Fruit fly (Drosophila melanogaster) whole organism, wandering third instar larva: ENCODE results near the gene Mics1.

Source experiments
- Abd-B ChIP-seq: fragments of >200 bp; optimal IDR thresholded peaks from 2 replicates; lab custom pipeline; 2017; ENCODE audit warnings: missing biosample characterization, missing genetic modification characterization
- CG32264 ChIP-seq: fragments of 200-800 bp; sonication (Bioruptor generic); optimal IDR thresholded peaks from 2 replicates; lab custom pipeline; 2016; ENCODE audit warnings: missing biosample characterization, missing genetic modification characterization
- CG9705 ChIP-seq: fragments of 200-800 bp; sonication (Bioruptor generic); optimal IDR thresholded peaks from 2 replicates; lab custom pipeline; 2018; ENCODE audit warnings: missing biosample characterization, mild to moderate bottlenecking, missing genetic modification characterization
- CrebA ChIP-seq: fragments of 200-800 bp; sonication (Bioruptor generic); optimal IDR thresholded peaks from 2 replicates; lab custom pipeline; 2016; ENCODE audit warnings: missing biosample characterization, mild to moderate bottlenecking, missing genetic modification characterization, borderline replicate concordance
- Dfd ChIP-seq: fragments of >200 bp; optimal IDR thresholded peaks from 2 replicates; lab custom pipeline; 2017; ENCODE audit warnings: missing biosample characterization, missing genetic modification characterization
- Dif ChIP-seq: fragments of 200-275, 200-300 bp; sonication (Bioruptor generic); optimal IDR thresholded peaks from 2 replicates; lab custom pipeline; 2018; ENCODE audit warnings: missing biosample characterization, missing genetic modification characterization; ENCODE audit not compliant: partially characterized antibody
- GATAd ChIP-seq: sonication (Bioruptor generic); optimal IDR thresholded peaks from 2 replicates; lab custom pipeline; 2016; ENCODE audit warnings: missing biosample characterization, missing genetic modification characterization
- HLH106 ChIP-seq: fragments of 200-800 bp; optimal IDR thresholded peaks from 3 replicates; lab custom pipeline; 2019; ENCODE audit warnings: missing biosample characterization, mild to moderate bottlenecking, missing genetic modification characterization, moderate library complexity
- Hnf4 ChIP-seq: fragments of 200-800 bp; sonication (Bioruptor generic); optimal IDR thresholded peaks from 2 replicates; lab custom pipeline; 2016; ENCODE audit warnings: missing biosample characterization, mild to moderate bottlenecking, missing genetic modification characterization
- Hr78 ChIP-seq: fragments of >200 bp; optimal IDR thresholded peaks from 2 replicates; lab custom pipeline; 2017; ENCODE audit warnings: missing biosample characterization, missing genetic modification characterization
- Hr83 ChIP-seq: fragments of 200-300 bp; sonication (Bioruptor generic); optimal IDR thresholded peaks from 2 replicates; lab custom pipeline; 2016; ENCODE audit warnings: missing biosample characterization, mild to moderate bottlenecking, missing genetic modification characterization, moderate library complexity; ENCODE audit not compliant: poor library complexity, severe bottlenecking
- Jra ChIP-seq: sonication (Bioruptor generic); optimal IDR thresholded peaks from 2 replicates; lab custom pipeline; 2016; ENCODE audit warnings: missing biosample characterization, missing genetic modification characterization
- Mio ChIP-seq: sonication (Bioruptor generic); optimal IDR thresholded peaks from 2 replicates; lab custom pipeline; 2016; ENCODE audit warnings: missing biosample characterization, missing genetic modification characterization
- Myc ChIP-seq: fragments of >200 bp; optimal IDR thresholded peaks from 2 replicates; lab custom pipeline; 2017
- OdsH ChIP-seq: fragments of 200-800 bp; sonication (Bioruptor generic); optimal IDR thresholded peaks from 2 replicates; lab custom pipeline; 2016; ENCODE audit warnings: missing biosample characterization, mild to moderate bottlenecking, missing genetic modification characterization
- Sp1 ChIP-seq: fragments of 200-800 bp; sonication (Bioruptor generic); optimal IDR thresholded peaks from 3 replicates; lab custom pipeline; 2019; ENCODE audit warnings: missing biosample characterization, mild to moderate bottlenecking, missing genetic modification characterization, moderate library complexity
- Vsx2 ChIP-seq: fragments of 200-300, 225-300 bp; sonication (Bioruptor generic); optimal IDR thresholded peaks from 2 replicates; lab custom pipeline; 2018; ENCODE audit warnings: missing biosample characterization, missing genetic modification characterization; ENCODE audit not compliant: partially characterized antibody
- br ChIP-seq: fragments of 200-800 bp; sonication (Bioruptor generic); optimal IDR thresholded peaks from 2 replicates; lab custom pipeline; 2016; ENCODE audit warnings: missing biosample characterization, missing genetic modification characterization
- brk ChIP-seq: fragments of 200-800 bp; sonication (Bioruptor generic); optimal IDR thresholded peaks from 2 replicates; lab custom pipeline; 2016; ENCODE audit warnings: missing biosample characterization, mild to moderate bottlenecking, missing genetic modification characterization
- dl ChIP-seq, 2 experiments: fragments of 175-275, 200-275 bp in 1 of 2; fragments of 200-275 bp in 1 of 2; sonication (Bioruptor generic); optimal IDR thresholded peaks; lab custom pipeline; 2018; ENCODE audit warnings: mild to moderate bottlenecking in 2 of 2, missing biosample characterization in 2 of 2, missing genetic modification characterization in 2 of 2, moderate library complexity in 2 of 2; ENCODE audit not compliant: partially characterized antibody in 2 of 2, insufficient read depth in 1 of 2
- dmrt93B ChIP-seq: fragments of 200-800 bp; sonication (Bioruptor generic); optimal IDR thresholded peaks from 2 replicates; lab custom pipeline; 2018; ENCODE audit warnings: missing biosample characterization, mild to moderate bottlenecking, missing genetic modification characterization
- dsf ChIP-seq: sonication (Bioruptor generic); optimal IDR thresholded peaks from 2 replicates; lab custom pipeline; 2016; ENCODE audit warnings: missing biosample characterization, missing genetic modification characterization, borderline replicate concordance
- ey ChIP-seq: fragments of 200-800 bp; sonication (Bioruptor generic); optimal IDR thresholded peaks from 2 replicates; lab custom pipeline; 2016; ENCODE audit warnings: missing biosample characterization, missing genetic modification characterization
- foxo ChIP-seq, 2 experiments: fragments of 200-800 bp; sonication (Bioruptor generic); optimal IDR thresholded peaks; 2 replicates in 1 of 2; 3 replicates in 1 of 2; lab custom pipeline; 2016 to 2017; ENCODE audit warnings: missing biosample characterization in 2 of 2, missing genetic modification characterization in 2 of 2
- fru ChIP-seq: fragments of 200-800 bp; sonication (Bioruptor generic); optimal IDR thresholded peaks from 3 replicates; lab custom pipeline; 2016; ENCODE audit warnings: missing biosample characterization, mild to moderate bottlenecking, missing genetic modification characterization
- h ChIP-seq: fragments of 200-800 bp; sonication (Bioruptor generic); optimal IDR thresholded peaks from 3 replicates; lab custom pipeline; 2016; ENCODE audit warnings: missing biosample characterization, mild to moderate bottlenecking, missing genetic modification characterization
- pan ChIP-seq: fragments of >200 bp; optimal IDR thresholded peaks from 2 replicates; lab custom pipeline; 2017
- psq ChIP-seq: fragments of 200-800 bp; sonication (Bioruptor generic); optimal IDR thresholded peaks from 3 replicates; lab custom pipeline; 2017; ENCODE audit warnings: missing biosample characterization, mild to moderate bottlenecking, missing genetic modification characterization, moderate library complexity
- rgr ChIP-seq: fragments of 200-800 bp; sonication (Bioruptor generic); optimal IDR thresholded peaks from 3 replicates; lab custom pipeline; 2016; ENCODE audit warnings: missing biosample characterization, mild to moderate bottlenecking, missing genetic modification characterization
- sage ChIP-seq: fragments of 200-800 bp; sonication (Bioruptor generic); optimal IDR thresholded peaks from 2 replicates; lab custom pipeline; 2016; ENCODE audit warnings: missing biosample characterization, mild to moderate bottlenecking, missing genetic modification characterization
- sv ChIP-seq: fragments of 200-800 bp; sonication (Bioruptor generic); optimal IDR thresholded peaks from 3 replicates; lab custom pipeline; 2016; ENCODE audit warnings: missing biosample characterization, missing genetic modification characterization
- tai ChIP-seq: sonication (Bioruptor generic); optimal IDR thresholded peaks from 2 replicates; lab custom pipeline; 2016; ENCODE audit warnings: missing biosample characterization, missing genetic modification characterization
- usp ChIP-seq: fragments of >200 bp; optimal IDR thresholded peaks from 2 replicates; lab custom pipeline; 2017; ENCODE audit warnings: missing biosample characterization, missing genetic modification characterization
- woc ChIP-seq: sonication (Bioruptor generic); optimal IDR thresholded peaks from 2 replicates; lab custom pipeline; 2016; ENCODE audit warnings: missing biosample characterization, mild to moderate bottlenecking, missing genetic modification characterization

Mics1 gene

DNA sequence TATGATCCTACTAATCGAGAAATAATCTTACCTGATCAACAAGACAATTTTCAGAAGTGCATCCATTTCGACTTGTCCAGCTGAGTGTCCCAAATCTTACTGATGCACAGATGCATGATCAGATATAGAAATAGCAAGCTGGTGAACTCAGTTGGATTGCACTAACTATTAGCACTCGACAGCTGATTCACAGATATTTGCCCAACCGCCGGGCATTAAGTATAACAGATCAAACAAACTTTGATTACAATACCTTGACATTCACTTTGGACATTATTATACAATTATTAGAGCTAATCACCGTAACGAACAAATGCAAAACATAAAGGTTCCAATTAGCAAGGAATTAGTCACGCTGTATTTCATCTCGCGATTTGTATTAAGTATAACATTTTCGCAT is 9.0 kb downstream of the Mics1 start, which contains the start of gene CG42656:
Gene CG42656, minus strand, starts transcription at position 101 of the 400 bp plus-strand sequence.
- TF ChIP-seq pan (lab: Kevin White, UChicago) = no peak
- no peak for TF ChIP-seq OdsH (GFP tag; lab: Kevin White, UChicago)
- no peak for TF ChIP-seq rgr
- no peak for TF ChIP-seq h (GFP tag; lab: Kevin White, UChicago)
- TF ChIP-seq ey = no peak
- no peak for TF ChIP-seq sage (GFP tag; lab: Kevin White, UChicago)
- no peak for TF ChIP-seq dmrt93B (GFP tag; lab: Kevin White, UChicago)
- TF ChIP-seq CrebA (GFP tag; lab: Kevin White, UChicago) = no peak
- TF ChIP-seq dsf (GFP tag; lab: Kevin White, UChicago) = no peak
- TF ChIP-seq Dfd (GFP tag; lab: Kevin White, UChicago) = no peak
- TF ChIP-seq Myc (lab: Kevin White, UChicago) = no peak
- no peak for TF ChIP-seq Sp1 (GFP tag; lab: Kevin White, UChicago)
- TF ChIP-seq Vsx2 (GFP tag; lab: Kevin White, UChicago) = no peak

DNA sequence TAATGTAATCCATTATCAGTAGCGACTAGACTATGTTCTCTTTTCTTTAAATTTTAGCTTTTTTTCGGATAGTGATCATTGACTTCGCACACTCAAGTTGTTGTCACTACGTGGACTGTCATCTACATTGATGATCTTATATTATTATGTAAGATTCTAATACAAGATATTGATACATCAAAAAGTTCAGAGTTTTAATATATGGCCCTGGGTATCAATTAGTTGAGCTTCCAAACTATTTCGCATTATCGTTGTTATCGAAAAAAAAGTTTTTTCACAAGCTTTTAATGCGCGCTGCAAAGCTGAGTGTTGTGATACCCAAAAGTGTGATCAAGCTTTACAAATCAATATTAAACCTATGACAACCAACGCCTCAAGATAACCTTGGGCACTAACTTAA is 10.1 kb downstream of the Mics1 start:
- TF ChIP-seq Hr78 (no peak), CG32264 (no peak), Dif (peak; percentile 38), Jra (GFP tag; lab: Kevin White, UChicago) (no peak), foxo (GFP tag; optimal IDR thresholded peaks at IDR 0.05; lab: Kevin White, UChicago) (peak in 1 of 2 experiments; percentile 10), Vsx2 (GFP tag; lab: Kevin White, UChicago) (peak; percentile 4), h (GFP tag; lab: Kevin White, UChicago) (no peak)

DNA sequence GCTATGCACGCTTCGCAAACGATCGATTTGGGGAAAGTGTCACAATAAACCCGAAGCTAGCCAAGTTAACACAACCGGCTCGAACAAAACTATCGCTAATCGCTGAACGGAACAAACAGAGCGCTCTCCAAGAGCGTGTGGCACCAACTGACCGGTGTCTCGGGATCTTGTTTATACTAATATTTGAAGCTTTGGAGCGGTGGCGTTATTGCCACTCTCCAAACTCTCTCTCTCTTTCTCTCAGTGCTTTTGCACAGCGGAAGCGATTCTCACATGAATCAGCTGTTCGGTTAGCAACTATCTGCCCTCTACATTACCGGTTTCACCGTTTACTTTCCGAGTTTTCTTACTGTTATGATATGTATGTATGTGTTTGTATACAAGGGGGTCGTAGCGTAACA is 10.7 kb downstream of the Mics1 start:
- peak; percentile 50 to 76 for TF ChIP-seq dl (GFP tag; optimal IDR thresholded peaks at IDR 0.05; lab: Kevin White, UChicago; ENCODE audit: insufficient read depth in 1 of 2, partially characterized antibody in 2 of 2)
- peak; percentile 88 for TF ChIP-seq Dif
- TF ChIP-seq sage (GFP tag; lab: Kevin White, UChicago) = no peak
- TF ChIP-seq CrebA (GFP tag; lab: Kevin White, UChicago) = peak; percentile 19
- peak; percentile 35 for TF ChIP-seq Vsx2 (GFP tag; lab: Kevin White, UChicago)

DNA sequence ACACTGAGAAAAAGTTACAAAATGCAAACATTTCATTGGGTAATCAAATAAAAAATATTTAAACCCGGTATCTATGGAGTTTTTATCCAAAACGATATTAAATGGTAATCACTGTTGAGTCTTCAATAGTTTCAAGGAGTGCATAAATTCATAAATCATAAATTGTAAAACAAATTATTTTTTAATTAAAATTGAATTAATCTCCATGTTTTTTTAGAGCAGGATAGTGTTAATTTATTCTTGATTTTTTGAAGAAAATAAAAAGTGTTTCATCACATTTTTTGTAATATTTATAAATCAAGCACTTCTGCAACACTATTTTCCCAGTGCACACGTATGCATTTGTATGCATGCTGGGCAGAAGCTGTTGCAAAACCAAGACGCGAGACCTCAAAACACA is 11.3 kb downstream of the Mics1 start:
- no peak for TF ChIP-seq dl (GFP tag; optimal IDR thresholded peaks at IDR 0.05; lab: Kevin White, UChicago; ENCODE audit: insufficient read depth in 1 of 2, partially characterized antibody in 2 of 2)
- peak; percentile 39 for TF ChIP-seq woc (GFP tag; lab: Kevin White, UChicago)
- TF ChIP-seq foxo (GFP tag; optimal IDR thresholded peaks at IDR 0.05; lab: Kevin White, UChicago) = peak in 1 of 2 experiments; percentile 72
- no peak for TF ChIP-seq Dif
- TF ChIP-seq Hnf4 = peak; percentile 3
- peak; percentile 27 for TF ChIP-seq dmrt93B (GFP tag; lab: Kevin White, UChicago)
- TF ChIP-seq Jra (GFP tag; lab: Kevin White, UChicago) = no peak
- TF ChIP-seq Myc (lab: Kevin White, UChicago) = no peak
- TF ChIP-seq Dfd (GFP tag; lab: Kevin White, UChicago) = no peak
- TF ChIP-seq brk (GFP tag; lab: Kevin White, UChicago) = no peak
- TF ChIP-seq rgr = peak; percentile 52
- peak; percentile 53 for TF ChIP-seq ey
- TF ChIP-seq fru (GFP tag; lab: Kevin White, UChicago) = peak; percentile 32
- TF ChIP-seq br = no peak
- peak; percentile 59 for TF ChIP-seq psq (GFP tag; lab: Kevin White, UChicago)
- TF ChIP-seq OdsH (GFP tag; lab: Kevin White, UChicago) = peak; percentile 71
- TF ChIP-seq tai = peak; percentile 31
- no peak for TF ChIP-seq dsf (GFP tag; lab: Kevin White, UChicago)
- peak; percentile 64 for TF ChIP-seq Sp1 (GFP tag; lab: Kevin White, UChicago)
- peak; percentile 47 for TF ChIP-seq h (GFP tag; lab: Kevin White, UChicago)
- TF ChIP-seq HLH106 (tag; lab: Kevin White, UChicago) = peak; percentile 67
- no peak for TF ChIP-seq pan (lab: Kevin White, UChicago)

DNA sequence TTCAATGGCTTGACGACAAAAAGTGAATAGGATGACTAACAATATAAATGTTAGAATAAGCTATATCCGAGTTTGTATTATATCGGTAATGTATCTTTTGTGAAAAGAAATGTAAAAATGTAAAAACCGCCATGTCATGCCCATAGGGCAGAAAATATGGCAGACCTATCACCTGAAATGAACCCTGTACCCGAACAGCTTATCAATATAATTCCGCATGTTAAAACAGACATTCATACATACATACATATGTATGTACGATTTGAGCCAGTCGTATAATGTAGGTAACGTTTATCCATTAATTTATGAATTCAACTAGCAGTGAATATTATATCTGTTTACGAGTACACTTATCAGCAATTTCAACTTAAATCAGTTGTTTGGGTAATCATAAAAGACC is 12.3 kb downstream of the Mics1 start:
- TF ChIP-seq Mio (GFP tag; lab: Kevin White, UChicago) (no peak), tai (no peak), Jra (GFP tag; lab: Kevin White, UChicago) (no peak), sv (GFP tag; lab: Kevin White, UChicago) (no peak), br (no peak), Abd-B (no peak), OdsH (GFP tag; lab: Kevin White, UChicago) (no peak), CG32264 (no peak), psq (GFP tag; lab: Kevin White, UChicago) (no peak), CG9705 (GFP tag; lab: Kevin White, UChicago) (no peak), Dif (no peak), GATAd (no peak), usp (no peak), sage (GFP tag; lab: Kevin White, UChicago) (no peak), Hr83 (no peak), woc (GFP tag; lab: Kevin White, UChicago) (no peak), dsf (GFP tag; lab: Kevin White, UChicago) (no peak), Myc (lab: Kevin White, UChicago) (no peak), Hnf4 (no peak), pan (lab: Kevin White, UChicago) (no peak)
- TF ChIP-seq, all 38 proteins: peak for 0
